Worm (Caenorhabditis elegans): ENCODE data around the gene ocam-1.
A peak's percentile ranks its signal among the peaks of the same experiment; 100 is the strongest.

The ocam-1 gene

DNA sequence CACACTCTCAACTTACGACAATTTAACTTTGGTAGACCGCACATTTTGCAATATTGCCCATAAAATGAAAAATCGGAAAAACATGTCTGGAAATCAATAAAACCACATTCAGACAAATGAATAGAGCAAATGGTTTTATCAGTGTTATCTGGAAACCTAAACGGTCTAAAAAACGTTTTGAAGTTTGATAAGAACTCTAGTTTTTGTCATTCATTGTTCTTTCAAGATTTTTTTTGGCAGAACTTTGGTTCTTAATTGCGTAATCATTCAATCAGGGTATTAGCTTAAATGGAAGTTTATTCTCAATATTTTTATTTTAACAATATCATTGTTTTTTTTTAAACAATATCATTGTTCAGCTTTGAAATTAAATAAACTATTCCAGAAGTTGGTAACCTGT, 7.7 kb upstream of the ocam-1 start, which contains the start of gene cest-2.2:
cest-2.2 (minus strand) TSS at position 140 of the 400 bp plus-strand sequence.
- no peak for TF ChIP-seq tlf-1 (GFP tag; optimal IDR thresholded peaks at IDR 0.05)
- TF ChIP-seq nfya-1 (tag; optimal IDR thresholded peaks at IDR 0.05; ENCODE audit: borderline replicate concordance, insufficient read depth) = no peak
- TF ChIP-seq Y56A3A.18 (GFP tag; IDR thresholded peaks at IDR 0.05) = no peak
- no peak for TF ChIP-seq sptf-2 (GFP tag; optimal IDR thresholded peaks at IDR 0.05)
- TF ChIP-seq efl-1 (GFP tag; optimal IDR thresholded peaks at IDR 0.05) = no peak
- no peak for TF ChIP-seq T07F8.4 (tag; optimal IDR thresholded peaks at IDR 0.05)
- peak; percentile 54 for TF ChIP-seq nhr-80 (tag; optimal IDR thresholded peaks at IDR 0.05)

DNA sequence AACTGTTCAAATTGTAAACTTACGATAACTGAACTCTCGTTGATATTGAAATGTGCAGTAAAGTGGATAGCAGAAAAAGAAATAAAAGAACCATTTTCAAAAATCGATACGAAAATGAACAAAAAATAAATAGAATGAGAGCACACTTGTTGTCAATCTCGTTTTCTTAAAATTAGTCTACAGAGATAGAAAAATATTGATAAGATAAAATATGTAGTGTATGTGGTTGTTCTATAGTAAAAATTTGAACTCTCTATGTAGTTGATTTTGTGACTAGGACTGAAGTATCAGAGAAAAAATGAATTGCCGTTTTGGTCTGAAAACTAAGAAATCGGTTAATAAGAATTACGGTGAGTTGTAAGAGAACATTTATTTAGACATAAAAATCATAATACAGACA, 3.8 kb upstream of the ocam-1 start, which contains the start of gene cest-2.1:
cest-2.1 (minus strand) TSS at position 198 of the 400 bp plus-strand sequence.
- peak; percentile 13 for TF ChIP-seq nhr-80 (tag; optimal IDR thresholded peaks at IDR 0.05)
- TF ChIP-seq dpff-1 (tag; optimal IDR thresholded peaks at IDR 0.05) = no peak

DNA sequence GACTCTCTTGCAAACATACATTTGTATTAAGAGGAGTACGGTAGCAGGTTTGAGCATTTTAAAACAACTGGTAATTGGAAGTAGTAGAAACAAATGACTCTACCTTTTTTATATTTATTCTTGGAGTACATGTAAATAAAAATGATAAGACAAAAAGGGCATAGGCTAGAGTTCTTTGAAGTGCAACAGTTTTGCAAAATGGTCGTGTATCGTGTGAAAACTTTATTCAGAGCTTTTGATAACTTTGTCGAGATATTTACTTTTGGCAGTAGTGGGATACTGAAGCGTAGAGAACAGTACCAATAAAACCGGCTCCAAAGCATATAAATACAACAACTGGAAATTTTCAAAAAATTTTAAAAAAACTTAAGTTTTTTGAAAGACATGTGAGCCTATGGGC, 899 bp downstream of the ocam-1 start, which contains the start of gene cest-1.1:
cest-1.1 (minus strand) TSS at position 101 of the 400 bp plus-strand sequence.
- TF ChIP-seq sea-2 (GFP tag; IDR thresholded peaks at IDR 0.05) = no peak
- TF ChIP-seq unc-62 (GFP tag; optimal IDR thresholded peaks at IDR 0.05) = no peak
- no peak for TF ChIP-seq die-1 (tag; optimal IDR thresholded peaks at IDR 0.05)
- no peak for TF ChIP-seq F39B2.1 (GFP tag; IDR thresholded peaks at IDR 0.05)
- no peak for TF ChIP-seq lag-1 (GFP tag; IDR thresholded peaks at IDR 0.05)
- no peak for TF ChIP-seq F37B4.10 (GFP tag; IDR thresholded peaks at IDR 0.05)
- no peak for TF ChIP-seq madf-10 (tag; optimal IDR thresholded peaks at IDR 0.05)
- no peak for TF ChIP-seq snpc-1.3 (tag; optimal IDR thresholded peaks at IDR 0.05; ENCODE audit: insufficient read depth)

DNA sequence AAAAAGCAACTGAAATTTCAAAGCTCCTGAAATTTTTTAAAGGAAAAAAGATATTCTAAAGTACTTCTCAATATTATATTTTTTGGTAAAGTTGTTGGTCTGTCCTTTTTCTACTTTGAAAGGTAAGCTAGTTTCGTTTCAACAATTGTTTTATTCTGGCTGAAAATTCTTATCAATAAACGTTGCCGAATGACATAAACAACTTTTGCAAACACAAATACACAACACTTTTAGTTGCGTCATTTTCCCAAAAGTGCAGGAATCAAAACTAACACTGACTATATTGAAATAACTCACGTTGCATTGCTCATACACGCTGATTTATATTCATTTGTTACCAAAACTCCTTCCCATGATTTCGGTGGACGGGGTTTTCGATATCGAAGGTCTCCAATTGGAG, 1.8 kb downstream of the ocam-1 start:
- peak; percentile 11 for TF ChIP-seq nhr-80 (tag; optimal IDR thresholded peaks at IDR 0.05)
- TF ChIP-seq lin-35 (GFP tag; optimal IDR thresholded peaks at IDR 0.05) = no peak

DNA sequence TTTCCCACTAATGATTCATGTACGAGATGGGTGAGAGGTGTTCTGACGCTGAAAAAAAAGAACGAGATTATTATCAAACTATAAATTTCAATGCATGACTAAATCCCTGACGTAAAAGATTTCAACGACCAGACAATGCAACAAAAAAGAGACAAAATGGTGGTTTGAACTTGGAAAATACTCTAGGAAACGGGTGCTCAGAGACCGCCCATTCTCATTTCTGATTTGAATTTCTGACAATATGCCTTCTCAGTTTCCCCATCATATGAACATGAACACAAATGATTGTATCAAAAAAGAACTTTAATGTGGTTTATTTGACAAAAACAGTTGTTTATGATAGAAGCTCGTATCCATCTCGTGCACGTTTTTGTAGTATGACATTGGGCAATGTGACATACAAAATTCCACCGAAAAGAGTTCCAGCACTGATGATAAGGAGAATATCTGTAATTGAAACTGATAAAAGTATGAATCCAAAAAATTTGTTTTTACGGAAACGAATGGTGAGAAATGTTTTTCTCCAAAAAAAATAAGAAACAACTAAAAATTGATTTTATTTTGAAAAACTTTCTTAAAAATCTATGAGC, 4.5 kb downstream of the ocam-1 start, which contains the start of gene srd-26:
srd-26 (minus strand) TSS at position 51 of the 590 bp plus-strand sequence.
- no peak for TF ChIP-seq ceh-27 (GFP tag; optimal IDR thresholded peaks at IDR 0.05)
- no peak for TF ChIP-seq dpl-1 (GFP tag; optimal IDR thresholded peaks at IDR 0.05)
- TF ChIP-seq sea-2 (GFP tag; IDR thresholded peaks at IDR 0.05) = no peak
- no peak for TF ChIP-seq snpc-3.4 (tag; optimal IDR thresholded peaks at IDR 0.05)
- no peak for TF ChIP-seq let-526 (GFP tag; IDR thresholded peaks at IDR 0.05)
- TF ChIP-seq him-1 (tag; optimal IDR thresholded peaks at IDR 0.05) = no peak

DNA sequence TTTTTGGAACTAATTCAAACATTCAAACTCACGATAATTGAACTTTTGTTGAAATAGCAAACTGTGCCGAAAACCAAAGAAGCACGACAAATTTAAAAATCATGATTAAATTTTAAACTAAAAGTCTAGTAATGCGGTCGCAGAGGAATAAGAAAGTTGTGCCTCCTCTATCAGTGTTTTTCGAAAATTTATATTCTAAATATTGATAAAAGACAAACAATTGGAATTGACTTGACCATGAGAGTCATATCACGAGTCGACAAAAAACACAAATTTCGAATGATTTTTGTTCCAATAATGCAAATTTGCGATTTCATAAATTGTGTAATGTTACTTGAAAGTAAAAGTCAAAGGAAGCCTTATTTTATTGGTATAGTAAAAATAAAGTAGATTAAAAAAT, 6.8 kb downstream of the ocam-1 start, which contains the start of gene cest-1.2:
cest-1.2 (minus strand) TSS at position 165 of the 400 bp plus-strand sequence.
- TF ChIP-seq nhr-80 (tag; optimal IDR thresholded peaks at IDR 0.05) (peak; percentile 38), ceh-100 (GFP tag; IDR thresholded peaks at IDR 0.05) (no peak)

DNA sequence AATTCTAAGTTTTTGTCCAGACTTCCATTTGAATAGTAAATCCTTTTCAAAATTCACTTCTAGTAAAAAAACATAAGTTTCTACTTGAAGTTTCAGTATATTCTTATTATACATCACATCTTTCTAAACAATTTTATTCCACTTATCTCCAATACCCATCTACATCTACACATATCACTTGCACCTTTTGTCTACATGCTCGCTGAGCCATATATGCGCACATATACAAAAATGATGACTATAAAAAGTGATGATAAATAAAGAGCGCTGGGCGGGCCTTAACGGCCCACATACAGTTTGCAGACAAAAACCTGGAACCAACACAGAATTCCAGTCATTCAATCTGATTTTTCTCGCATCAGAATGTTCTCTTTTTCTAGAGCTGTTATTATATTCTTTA, 11.1 kb downstream of the ocam-1 start, which contains the start of gene AH10.2:
AH10.2 (plus strand) TSS at position 301 of the 400 bp plus-strand sequence.
- TF ChIP-seq bed-2 (GFP tag; IDR thresholded peaks at IDR 0.05) = no peak
- no peak for TF ChIP-seq nhr-90 (tag; optimal IDR thresholded peaks at IDR 0.05)
- no peak for TF ChIP-seq unc-62 (GFP tag; optimal IDR thresholded peaks at IDR 0.05)
- TF ChIP-seq ztf-6 (GFP tag; IDR thresholded peaks at IDR 0.05) = no peak
- no peak for TF ChIP-seq snpc-3.4 (tag; optimal IDR thresholded peaks at IDR 0.05)
- no peak for TF ChIP-seq ztf-28 (GFP tag; IDR thresholded peaks at IDR 0.05)
- TF ChIP-seq ama-1 (optimal IDR thresholded peaks at IDR 0.05) = no peak
- no peak for TF ChIP-seq ama-1 (GFP tag; optimal IDR thresholded peaks at IDR 0.05)
- TF ChIP-seq F57A8.1 (GFP tag; optimal IDR thresholded peaks at IDR 0.05) = no peak
- no peak for TF ChIP-seq sptf-2 (GFP tag; optimal IDR thresholded peaks at IDR 0.05)
- no peak for TF ChIP-seq lsl-1 (GFP tag; optimal IDR thresholded peaks at IDR 0.05)
- no peak for TF ChIP-seq dox-1 (GFP tag; IDR thresholded peaks at IDR 0.05)

Data from whole organism, young adult.